Fruit fly (Drosophila melanogaster): ENCODE data around the gene gammaSnap2.
A peak's percentile ranks its signal among the peaks of the same experiment; 100 is the strongest.

gammaSnap2 gene

DNA sequence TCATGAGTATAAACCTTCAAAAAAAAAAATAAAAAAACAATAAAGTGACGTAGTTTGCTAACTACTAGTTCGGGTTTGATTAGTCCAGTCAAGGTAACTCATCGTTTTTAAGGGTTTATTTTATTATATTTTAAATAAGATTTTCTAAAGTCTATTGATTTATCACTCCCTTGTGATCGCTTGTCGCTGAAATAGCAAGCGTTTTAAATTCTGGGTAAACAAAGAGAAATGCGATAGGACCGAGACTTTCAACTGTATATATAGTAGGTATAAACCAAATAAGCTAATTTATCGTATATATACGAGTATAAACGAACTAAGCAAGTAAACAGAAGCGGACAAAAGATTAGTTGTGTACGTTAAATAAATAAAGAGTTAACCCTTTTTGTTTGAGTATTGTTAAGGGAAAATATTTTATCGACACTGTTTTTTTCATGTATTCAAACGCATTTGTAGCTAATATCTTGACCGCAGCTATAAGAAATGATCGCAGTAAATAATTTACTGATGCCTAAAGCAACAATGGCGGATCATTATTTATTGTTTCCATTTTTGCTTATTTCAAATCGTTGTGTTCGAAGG, 47.4 kb upstream of the gammaSnap2 start (continued):
- no peak for TF ChIP-seq CG14710 (tag; optimal IDR thresholded peaks at IDR 0.05)
- TF ChIP-seq az2 (GFP tag; optimal IDR thresholded peaks at IDR 0.05): peak; percentile 26
- TF ChIP-seq Dll (GFP tag; IDR thresholded peaks at IDR 0.05; ENCODE audit: partially characterized antibody): no peak
- TF ChIP-seq Ravus (GFP tag; IDR thresholded peaks at IDR 0.05): no peak; the same call in 1 of the 2 replicates
- peak; percentile 70 for TF ChIP-seq CG2120 (GFP tag; optimal IDR thresholded peaks at IDR 0.05)
- no peak for TF ChIP-seq CG1792 (GFP tag; optimal IDR thresholded peaks at IDR 0.05)
- TF ChIP-seq Ets65A (GFP tag): peak; percentile 62
- 0 out of 3 replicates have a peak, but pooled peaks have one; percentile 23 for TF ChIP-seq so (GFP tag; IDR thresholded peaks at IDR 0.05)
- TF ChIP-seq danr (GFP tag; IDR thresholded peaks at IDR 0.05): no peak
- TF ChIP-seq Optix (GFP tag; IDR thresholded peaks at IDR 0.05): no peak
- TF ChIP-seq mld (GFP tag; IDR thresholded peaks at IDR 0.05; ENCODE audit: partially characterized antibody): no peak
- TF ChIP-seq bigmax (GFP tag; optimal IDR thresholded peaks at IDR 0.05): no peak
- TF ChIP-seq fd3F (GFP tag; optimal IDR thresholded peaks at IDR 0.05): peak; percentile 38
- no peak for TF ChIP-seq inv (GFP tag; IDR thresholded peaks at IDR 0.05; ENCODE audit: partially characterized antibody)
- TF ChIP-seq pho (GFP tag; optimal IDR thresholded peaks at IDR 0.05): peak; percentile 25
- TF ChIP-seq CG14050 (GFP tag; IDR thresholded peaks at IDR 0.05): no peak
- no peak for TF ChIP-seq CG43689 (GFP tag; IDR thresholded peaks at IDR 0.05)
- no peak for TF ChIP-seq btn (GFP tag; optimal IDR thresholded peaks at IDR 0.05)
- peak; percentile 40 for TF ChIP-seq CG1602 (GFP tag; optimal IDR thresholded peaks at IDR 0.05)
- TF ChIP-seq gfzf (GFP tag; optimal IDR thresholded peaks at IDR 0.05): no peak
- no peak for TF ChIP-seq Mes4 (GFP tag; optimal IDR thresholded peaks at IDR 0.05)
- no peak for TF ChIP-seq slp2 (GFP tag; optimal IDR thresholded peaks at IDR 0.05)
- peak; percentile 25 for TF ChIP-seq Sox100B (GFP tag; optimal IDR thresholded peaks at IDR 0.05)
- no peak for TF ChIP-seq ash1 (GFP tag; optimal IDR thresholded peaks at IDR 0.05)
- no peak for TF ChIP-seq HLHmδ (GFP tag; optimal IDR thresholded peaks at IDR 0.05)
- TF ChIP-seq peb (GFP tag; IDR thresholded peaks at IDR 0.05): no peak
- TF ChIP-seq ERR (GFP tag; optimal IDR thresholded peaks at IDR 0.05): no peak
- TF ChIP-seq Lpt (GFP tag; optimal IDR thresholded peaks at IDR 0.05): no peak
- no peak for TF ChIP-seq zen (tag; optimal IDR thresholded peaks at IDR 0.05)
- TF ChIP-seq jing (GFP tag; optimal IDR thresholded peaks at IDR 0.05): no peak
- peak; percentile 6 for TF ChIP-seq CG13296 (GFP tag; optimal IDR thresholded peaks at IDR 0.05)
- TF ChIP-seq Bdp1 (GFP tag; optimal IDR thresholded peaks at IDR 0.05): no peak
- TF ChIP-seq CG9437 (GFP tag; optimal IDR thresholded peaks at IDR 0.05): no peak
- TF ChIP-seq Ptx1 (GFP tag; IDR thresholded peaks at IDR 0.05): no peak
- TF ChIP-seq chm (GFP tag; IDR thresholded peaks at IDR 0.05): no peak
- no peak for TF ChIP-seq CG12219 (GFP tag; optimal IDR thresholded peaks at IDR 0.05)
- peak; percentile 58 for TF ChIP-seq CG14014 (GFP tag; IDR thresholded peaks at IDR 0.05)
- TF ChIP-seq chn (GFP tag; optimal IDR thresholded peaks at IDR 0.05): no peak
- TF ChIP-seq TFAM (GFP tag; optimal IDR thresholded peaks at IDR 0.05): no peak
- TF ChIP-seq vnd (GFP tag; IDR thresholded peaks at IDR 0.05; ENCODE audit: partially characterized antibody): no peak
- no peak for TF ChIP-seq NC2β (GFP tag; optimal IDR thresholded peaks at IDR 0.05)
- no peak for TF ChIP-seq sna (GFP tag; IDR thresholded peaks at IDR 0.05; ENCODE audit: partially characterized antibody)
- no peak for TF ChIP-seq zen2 (GFP tag; IDR thresholded peaks at IDR 0.05; ENCODE audit: partially characterized antibody)
- no peak for TF ChIP-seq CG34224 (GFP tag; IDR thresholded peaks at IDR 0.05; ENCODE audit: partially characterized antibody)
- no peak for TF ChIP-seq Taf1 (GFP tag; IDR thresholded peaks at IDR 0.05)
- TF ChIP-seq kni (GFP tag; optimal IDR thresholded peaks at IDR 0.05): no peak
- no peak for TF ChIP-seq CG3838 (GFP tag; optimal IDR thresholded peaks at IDR 0.05)
- no peak for TF ChIP-seq CG6654 (GFP tag; optimal IDR thresholded peaks at IDR 0.05)
- no peak for TF ChIP-seq CG11247 (GFP tag; IDR thresholded peaks at IDR 0.05)
- TF ChIP-seq ci (GFP tag; IDR thresholded peaks at IDR 0.05): peak; percentile 62; the same call in 2 of the 3 replicates
- no peak for TF ChIP-seq CG12104 (GFP tag; optimal IDR thresholded peaks at IDR 0.05)

All from whole organism, embryonic.